Worm (Caenorhabditis elegans): ENCODE data around the gene hat-1.

hat-1 gene

ce11 chrIII:10357598-10358186 is 49.4 kb downstream of the hat-1 start, which contains the start of gene umps-1 (continued):
- TF ChIP-seq sptf-1 (tag; optimal IDR thresholded peaks at IDR 0.05) (no peak), mab-9 (GFP tag; IDR thresholded peaks at IDR 0.05) (no peak), mdl-1 (tag; optimal IDR thresholded peaks at IDR 0.05) (peak in 1 of 2 experiments; percentile 63), ceh-90 (tag; optimal IDR thresholded peaks at IDR 0.05) (peak; percentile 36), tlp-1 (tag; optimal IDR thresholded peaks at IDR 0.05) (no peak), isw-1 (GFP tag; IDR thresholded peaks at IDR 0.05) (peak; percentile 56), ceh-63 (GFP tag; optimal IDR thresholded peaks at IDR 0.05) (no peak), snu-23 (GFP tag; optimal IDR thresholded peaks at IDR 0.05) (peak; percentile 91), nhr-90 (tag; optimal IDR thresholded peaks at IDR 0.05; ENCODE audit: poor library complexity) (peak; percentile 82), fkh-4 (tag; optimal IDR thresholded peaks at IDR 0.05; ENCODE audit: borderline replicate concordance) (no peak), ztf-4 (tag; optimal IDR thresholded peaks at IDR 0.05) (peak; percentile 26), nhr-11 (tag; optimal IDR thresholded peaks at IDR 0.05) (no peak), ets-5 (GFP tag; IDR thresholded peaks at IDR 0.05) (no peak), ztf-11 (tag; optimal IDR thresholded peaks at IDR 0.05) (no peak), alr-1 (tag; optimal IDR thresholded peaks at IDR 0.05; ENCODE audit: borderline replicate concordance) (no peak), nhr-20 (tag; optimal IDR thresholded peaks at IDR 0.05) (peak; percentile 86), hlh-17 (GFP tag; optimal IDR thresholded peaks at IDR 0.05; ENCODE audit: borderline replicate concordance) (no peak), nhr-85 (tag) (peak; percentile 93), egl-27 (tag; optimal IDR thresholded peaks at IDR 0.05) (no peak), nhr-19 (GFP tag; conservative IDR thresholded peaks at IDR 0.05) (peak; percentile 86), nhr-76 (tag; optimal IDR thresholded peaks at IDR 0.05) (no peak), aly-2 (tag; optimal IDR thresholded peaks at IDR 0.05) (peak; percentile 72), lin-14 (GFP tag; optimal IDR thresholded peaks at IDR 0.05) (no peak), pqm-1 (tag; optimal IDR thresholded peaks at IDR 0.05) (no peak), fos-1 (tag; optimal IDR thresholded peaks at IDR 0.05) (peak; percentile 63), nhr-71 (tag; optimal IDR thresholded peaks at IDR 0.05) (peak; percentile 89), pax-3 (tag; optimal IDR thresholded peaks at IDR 0.05) (no peak), snpc-4 (tag; optimal IDR thresholded peaks at IDR 0.05) (peak; percentile 44), jun-1 (tag; optimal IDR thresholded peaks at IDR 0.05) (no peak), nhr-237 (tag; optimal IDR thresholded peaks at IDR 0.05) (peak; percentile 58), C34B4.2 (tag; optimal IDR thresholded peaks at IDR 0.05) (no peak), sup-37 (GFP tag; optimal IDR thresholded peaks at IDR 0.05) (peak; percentile 14), mef-2 (tag; optimal IDR thresholded peaks at IDR 0.05) (no peak), egl-13 (tag; optimal IDR thresholded peaks at IDR 0.05) (no peak), ceh-82 (tag; optimal IDR thresholded peaks at IDR 0.05) (peak; percentile 31 to 62 (median 48)), ama-1 (optimal IDR thresholded peaks at IDR 0.05) (peak; percentile 53), hpl-2 (GFP tag; optimal IDR thresholded peaks at IDR 0.05) (no peak), aha-1 (tag; optimal IDR thresholded peaks at IDR 0.05) (no peak), unc-30 (tag; optimal IDR thresholded peaks at IDR 0.05) (no peak), tbx-2 (tag; optimal IDR thresholded peaks at IDR 0.05) (peak; percentile 82), unc-86 (tag; optimal IDR thresholded peaks at IDR 0.05) (peak; percentile 5), skn-1 (tag; optimal IDR thresholded peaks at IDR 0.05) (peak; percentile 66), dpl-1 (GFP tag; optimal IDR thresholded peaks at IDR 0.05) (peak; percentile 97 to 99 (median 98)), unc-130 (tag; optimal IDR thresholded peaks at IDR 0.05) (peak; percentile 76), lin-15B (tag; optimal IDR thresholded peaks at IDR 0.05) (peak; percentile 39), C04F5.9 (tag; optimal IDR thresholded peaks at IDR 0.05) (peak; percentile 76), fkh-10 (GFP tag; optimal IDR thresholded peaks at IDR 0.05) (no peak), unc-98 (GFP tag; IDR thresholded peaks at IDR 0.05) (no peak), lin-35 (GFP tag; optimal IDR thresholded peaks at IDR 0.05) (peak; percentile 98 to 100)

Measured in whole organism, L1 larva.